Worm (Caenorhabditis elegans) whole organism, L1 larva: ENCODE measurements around the gene F41E6.8.

ENCODE experiments used
- C34B4.2 ChIP-seq: sonication (generic microtip); optimal IDR thresholded peaks from 2 replicates; lab custom pipeline; 2017; ENCODE audit warnings: mild to moderate bottlenecking, missing genetic modification characterization, missing compliant biosample characterization
- Y116A8C.19 ChIP-seq: sonication (generic microtip); optimal IDR thresholded peaks from 2 replicates; lab custom pipeline; 2016; ENCODE audit warnings: missing compliant biosample characterization, missing genetic modification characterization, borderline replicate concordance
- alr-1 ChIP-seq: fragments of 200-800 bp; sonication (Bioruptor generic); optimal IDR thresholded peaks from 2 replicates; lab custom pipeline; 2018; ENCODE audit warnings: borderline replicate concordance, mild to moderate bottlenecking, missing genetic modification characterization, missing compliant biosample characterization
- ama-1 ChIP-seq: fragments of 150-350 bp; optimal IDR thresholded peaks from 2 replicates; lab custom pipeline; 2014
- blmp-1 ChIP-seq: fragments of 150-350 bp; optimal IDR thresholded peaks from 2 replicates; lab custom pipeline; 2014; ENCODE audit warnings: missing biosample characterization, missing genetic modification characterization
- ces-1 ChIP-seq: fragments of 150-350 bp; optimal IDR thresholded peaks from 2 replicates; lab custom pipeline; 2014; ENCODE audit warnings: missing biosample characterization, missing genetic modification reagents, missing genetic modification characterization
- efl-1 ChIP-seq, 4 experiments: fragments of 150-350 bp; optimal IDR thresholded peaks in 3 of 4; peaks in 1 of 4; 1 replicate in 1 of 4; 2 replicates in 3 of 4; lab custom pipeline; 2014; ENCODE audit warnings: missing biosample characterization in 2 of 4, missing genetic modification characterization in 2 of 4, missing genetic modification reagents in 2 of 4
- egl-13 ChIP-seq: sonication (generic microtip); optimal IDR thresholded peaks from 2 replicates; lab custom pipeline; 2016; ENCODE audit warnings: missing genotype, missing genetic modification reagents, missing genetic modification characterization, missing compliant biosample characterization
- egl-27 ChIP-seq, 2 experiments: fragments of 150-350 bp in 1 of 2; sonication (generic microtip); optimal IDR thresholded peaks; 3 replicates each; lab custom pipeline; 2017 to 2018; ENCODE audit warnings: missing biosample characterization in 2 of 2, missing genetic modification characterization in 2 of 2, missing genetic modification reagents in 2 of 2
- elt-2 ChIP-seq: sonication (generic microtip); optimal IDR thresholded peaks from 2 replicates; lab custom pipeline; 2016; ENCODE audit warnings: missing genetic modification characterization, mild to moderate bottlenecking, inconsistent platforms, missing compliant biosample characterization, missing genetic modification reagents
- elt-3 ChIP-seq, 6 experiments: fragments of 150-350 bp in 1 of 6; sonication (generic microtip); optimal IDR thresholded peaks; 2 replicates each; lab custom pipeline; 2017 to 2018; ENCODE audit warnings: missing biosample characterization in 6 of 6, missing genetic modification characterization in 6 of 6, inconsistent platforms in 1 of 6
- ets-5 ChIP-seq: fragments of 200-800 bp; sonication (Bioruptor generic); IDR thresholded peaks from 2 replicates; pipeline ENCODE4 v1.3.6; 2022; ENCODE audit warnings: missing genetic modification characterization, missing compliant biosample characterization
- fkh-10 ChIP-seq: sonication (generic microtip); optimal IDR thresholded peaks from 2 replicates; lab custom pipeline; 2017; ENCODE audit warnings: missing biosample characterization, missing genetic modification reagents, missing genetic modification characterization
- fkh-4 ChIP-seq: sonication (generic microtip); optimal IDR thresholded peaks from 2 replicates; lab custom pipeline; 2016; ENCODE audit warnings: missing compliant biosample characterization, missing genetic modification characterization, borderline replicate concordance
- hlh-17 ChIP-seq: fragments of 200-800 bp; sonication (Bioruptor generic); optimal IDR thresholded peaks from 2 replicates; lab custom pipeline; 2018; ENCODE audit warnings: missing genetic modification characterization, mild to moderate bottlenecking, missing compliant biosample characterization, moderate library complexity, borderline replicate concordance
- hlh-4 ChIP-seq: sonication (generic microtip); optimal IDR thresholded peaks from 2 replicates; lab custom pipeline; 2016; ENCODE audit warnings: mild to moderate bottlenecking, missing genetic modification characterization, missing compliant biosample characterization
- hpl-2 ChIP-seq: fragments of 150-350 bp; optimal IDR thresholded peaks from 2 replicates; lab custom pipeline; 2014; ENCODE audit warnings: missing biosample characterization, missing genetic modification reagents, missing genetic modification characterization
- irx-1 ChIP-seq: sonication (generic microtip); optimal IDR thresholded peaks from 2 replicates; lab custom pipeline; 2016; ENCODE audit warnings: missing genetic modification characterization, missing compliant biosample characterization
- jun-1 ChIP-seq: fragments of 150-350 bp; optimal IDR thresholded peaks from 2 replicates; lab custom pipeline; 2014; ENCODE audit warnings: missing biosample characterization, missing genetic modification reagents, missing genetic modification characterization
- lin-13 ChIP-seq: fragments of 150-350 bp; optimal IDR thresholded peaks from 2 replicates; lab custom pipeline; 2014; ENCODE audit warnings: missing biosample characterization, missing genetic modification reagents, missing genetic modification characterization
- lin-14 ChIP-seq: fragments of 200-800 bp; sonication (Bioruptor generic); optimal IDR thresholded peaks from 2 replicates; lab custom pipeline; 2018; ENCODE audit warnings: mild to moderate bottlenecking, missing genetic modification characterization, moderate library complexity, missing compliant biosample characterization
- lir-3 ChIP-seq: sonication (generic microtip); optimal IDR thresholded peaks from 2 replicates; lab custom pipeline; 2016; ENCODE audit warnings: mild to moderate bottlenecking, missing genetic modification characterization, moderate library complexity, missing compliant biosample characterization; ENCODE audit not compliant: poor library complexity
- mef-2 ChIP-seq: fragments of 150-350 bp; optimal IDR thresholded peaks from 2 replicates; lab custom pipeline; 2014; ENCODE audit warnings: missing biosample characterization, missing genetic modification characterization
- nhr-12 ChIP-seq: sonication (generic microtip); optimal IDR thresholded peaks from 2 replicates; lab custom pipeline; 2017; ENCODE audit warnings: missing biosample characterization, missing genetic modification characterization
- nhr-20 ChIP-seq: sonication (generic microtip); optimal IDR thresholded peaks from 2 replicates; lab custom pipeline; 2016; ENCODE audit warnings: mild to moderate bottlenecking, missing genetic modification characterization, missing compliant biosample characterization
- nhr-237 ChIP-seq: fragments of 150-350 bp; optimal IDR thresholded peaks from 2 replicates; lab custom pipeline; 2014; ENCODE audit warnings: missing biosample characterization, missing genetic modification characterization
- nhr-28 ChIP-seq: fragments of 150-350 bp; optimal IDR thresholded peaks from 2 replicates; lab custom pipeline; 2014; ENCODE audit warnings: missing biosample characterization, missing genetic modification characterization
- nhr-76 ChIP-seq: sonication (generic microtip); optimal IDR thresholded peaks from 2 replicates; lab custom pipeline; 2017; ENCODE audit warnings: missing biosample characterization, missing genetic modification characterization
- nhr-85 ChIP-seq: sonication (generic microtip); peaks from one replicate; lab custom pipeline; 2016; ENCODE audit warnings: missing genetic modification characterization, inconsistent platforms, missing compliant biosample characterization
- nhr-90 ChIP-seq: sonication (generic microtip); optimal IDR thresholded peaks from 2 replicates; lab custom pipeline; 2016; ENCODE audit warnings: mild to moderate bottlenecking, missing genetic modification characterization, missing compliant biosample characterization; ENCODE audit not compliant: poor library complexity
- pag-3 ChIP-seq: sonication (generic microtip); optimal IDR thresholded peaks from 2 replicates; lab custom pipeline; 2017; ENCODE audit warnings: missing genetic modification characterization, mild to moderate bottlenecking, missing compliant biosample characterization, antibody characterized with exemption, borderline replicate concordance; ENCODE audit not compliant: insufficient read depth
- rnt-1 ChIP-seq: sonication (generic microtip); optimal IDR thresholded peaks from 2 replicates; lab custom pipeline; 2016; ENCODE audit warnings: mild to moderate bottlenecking, missing genetic modification characterization, moderate library complexity, missing compliant biosample characterization
- skn-1 ChIP-seq: fragments of 150-350 bp; optimal IDR thresholded peaks from 2 replicates; lab custom pipeline; 2014; ENCODE audit warnings: missing biosample characterization, missing genetic modification characterization
- snpc-4 ChIP-seq: fragments of 150-350 bp; optimal IDR thresholded peaks from 2 replicates; lab custom pipeline; 2014; ENCODE audit warnings: missing biosample characterization, missing genetic modification characterization
- snu-23 ChIP-seq: sonication (generic microtip); optimal IDR thresholded peaks from 2 replicates; lab custom pipeline; 2016; ENCODE audit warnings: missing genetic modification characterization, missing compliant biosample characterization
- sox-4 ChIP-seq: sonication (generic microtip); optimal IDR thresholded peaks from 2 replicates; lab custom pipeline; 2016; ENCODE audit warnings: missing genetic modification characterization, missing compliant biosample characterization
- sptf-1 ChIP-seq: fragments of 150-350 bp; optimal IDR thresholded peaks from 2 replicates; lab custom pipeline; 2014; ENCODE audit warnings: missing biosample characterization, missing genetic modification characterization
- sup-37 ChIP-seq: fragments of 200-800 bp; sonication (Bioruptor generic); optimal IDR thresholded peaks from 2 replicates; lab custom pipeline; 2018; ENCODE audit warnings: mild to moderate bottlenecking, missing genetic modification characterization, missing compliant biosample characterization
- swsn-7 ChIP-seq: sonication (generic microtip); optimal IDR thresholded peaks from 2 replicates; lab custom pipeline; 2016; ENCODE audit warnings: missing genetic modification characterization, missing compliant biosample characterization
- tbx-2 ChIP-seq: sonication (generic microtip); optimal IDR thresholded peaks from 2 replicates; lab custom pipeline; 2016; ENCODE audit warnings: missing genetic modification characterization, missing compliant biosample characterization
- unc-130 ChIP-seq: fragments of 150-350 bp; optimal IDR thresholded peaks from 2 replicates; lab custom pipeline; 2017; ENCODE audit warnings: missing biosample characterization, missing genetic modification characterization, inconsistent platforms
- unc-30 ChIP-seq: sonication (generic microtip); optimal IDR thresholded peaks from 2 replicates; lab custom pipeline; 2017; ENCODE audit warnings: missing biosample characterization, missing genetic modification characterization
- unc-98 ChIP-seq: fragments of 200-800 bp; sonication (Bioruptor generic); IDR thresholded peaks from 2 replicates; pipeline ENCODE4 v1.3.6; 2022; ENCODE audit warnings: missing genetic modification characterization, missing compliant biosample characterization
- vab-15 ChIP-seq: sonication (generic microtip); optimal IDR thresholded peaks from 2 replicates; lab custom pipeline; 2017; ENCODE audit warnings: missing genotype, mild to moderate bottlenecking, missing genetic modification characterization, missing compliant biosample characterization
- zag-1 ChIP-seq: fragments of 150-350 bp; optimal IDR thresholded peaks from 2 replicates; lab custom pipeline; 2014; ENCODE audit warnings: missing biosample characterization, missing genetic modification characterization
- zip-4 ChIP-seq: fragments of 200-800 bp; sonication (Bioruptor generic); optimal IDR thresholded peaks from 2 replicates; lab custom pipeline; 2018; ENCODE audit warnings: mild to moderate bottlenecking, missing genetic modification characterization, moderate library complexity, missing compliant biosample characterization

Gene F41E6.8

ce11 chrV:8594105-8594964, 7.0 kb downstream of the F41E6.8 start, which contains the start of gene tag-196 (continued):
- peak; percentile 12 for TF ChIP-seq nhr-20
- TF ChIP-seq irx-1: no peak
- TF ChIP-seq unc-30: no peak
- TF ChIP-seq ces-1: no peak
- peak; percentile 74 for TF ChIP-seq unc-130 (tag; lab: Kevin White, UChicago)
- TF ChIP-seq nhr-237 (tag; lab: Kevin White, UChicago): no peak
- TF ChIP-seq blmp-1 (tag; lab: Kevin White, UChicago): no peak
- no peak for TF ChIP-seq nhr-76 (tag; lab: Kevin White, UChicago)
- no peak for TF ChIP-seq sup-37 (GFP tag; lab: Kevin White, UChicago)
- no peak for TF ChIP-seq fkh-4
- TF ChIP-seq ama-1: no peak
- no peak for TF ChIP-seq snpc-4 (tag; lab: Kevin White, UChicago)
- TF ChIP-seq efl-1 (optimal IDR thresholded peaks at IDR 0.05; lab: Kevin White, UChicago): no peak
- TF ChIP-seq efl-1 (GFP tag; optimal IDR thresholded peaks at IDR 0.05 in 1 of 2; lab: Kevin White, UChicago): peak; percentile 6 to 82
- no peak for TF ChIP-seq skn-1 (tag; lab: Kevin White, UChicago)
- TF ChIP-seq sox-4 (tag; lab: Kevin White, UChicago): no peak
- TF ChIP-seq C34B4.2 (tag; lab: Kevin White, UChicago): no peak
- no peak for TF ChIP-seq egl-13 (tag; lab: Kevin White, UChicago)
- TF ChIP-seq rnt-1: peak; percentile 80
- TF ChIP-seq sptf-1: no peak
- TF ChIP-seq Y116A8C.19 (tag; lab: Kevin White, UChicago): no peak
- TF ChIP-seq jun-1 (tag; lab: Kevin White, UChicago): no peak
- TF ChIP-seq lir-3: no peak
- TF ChIP-seq hpl-2 (GFP tag; lab: Kevin White, UChicago): no peak
- TF ChIP-seq vab-15: no peak
- TF ChIP-seq unc-98 (GFP tag; lab: Robert Waterston, UW): no peak
- TF ChIP-seq snu-23: peak; percentile 8
- no peak for TF ChIP-seq hlh-17 (GFP tag; lab: Kevin White, UChicago)
- no peak for TF ChIP-seq nhr-90 (tag; lab: Kevin White, UChicago)
- no peak for TF ChIP-seq mef-2 (tag; lab: Kevin White, UChicago)
- TF ChIP-seq nhr-28 (tag; lab: Kevin White, UChicago): no peak
- TF ChIP-seq zip-4 (GFP tag; lab: Kevin White, UChicago): no peak
- TF ChIP-seq egl-27 (tag; optimal IDR thresholded peaks at IDR 0.05; lab: Kevin White, UChicago): no peak

DNA sequence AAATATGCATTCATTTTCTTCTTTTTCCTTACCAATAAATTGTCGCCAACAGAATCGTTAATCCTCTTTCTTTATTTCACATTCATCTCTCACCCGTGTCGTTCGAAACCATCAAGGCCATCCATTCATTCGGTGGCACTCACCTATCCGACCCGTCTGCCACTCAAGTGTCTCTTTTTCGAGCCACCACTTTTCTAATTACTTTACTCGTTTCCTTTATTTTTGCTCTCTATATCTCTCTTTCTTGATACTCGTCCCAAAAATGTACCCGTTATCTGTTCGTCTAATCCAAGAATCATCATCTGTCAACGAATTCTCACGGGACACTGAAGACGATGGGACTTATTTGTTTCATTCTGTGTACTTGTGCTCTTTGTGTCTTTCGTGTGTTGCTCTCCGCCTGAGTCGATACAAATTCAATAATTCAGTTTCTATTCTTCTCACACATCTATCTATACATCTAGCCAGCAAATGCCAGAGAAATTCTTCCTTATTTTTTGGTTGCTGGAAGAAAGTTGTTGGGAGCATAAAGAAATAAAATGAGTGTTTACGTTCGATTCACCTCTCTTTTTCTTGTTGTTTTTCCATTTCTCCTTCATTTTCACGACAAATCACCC, 8.5 kb downstream of the F41E6.8 start:
- TF ChIP-seq efl-1 (optimal IDR thresholded peaks at IDR 0.05; lab: Kevin White, UChicago) (no peak), efl-1 (GFP tag; optimal IDR thresholded peaks at IDR 0.05 in 1 of 2; lab: Kevin White, UChicago) (peak in 1 of 2 experiments; percentile 75), hpl-2 (GFP tag; lab: Kevin White, UChicago) (no peak), zip-4 (GFP tag; lab: Kevin White, UChicago) (no peak), swsn-7 (tag; lab: Kevin White, UChicago) (no peak), lin-13 (GFP tag; lab: Kevin White, UChicago) (no peak), blmp-1 (tag; lab: Kevin White, UChicago) (peak; percentile 23), snpc-4 (tag; lab: Kevin White, UChicago) (no peak), alr-1 (no peak), fkh-4 (no peak), mef-2 (tag; lab: Kevin White, UChicago) (no peak), elt-2 (tag; lab: Kevin White, UChicago) (no peak), irx-1 (no peak), zag-1 (no peak), ets-5 (no peak), rnt-1 (no peak), nhr-12 (tag; lab: Kevin White, UChicago) (no peak), ces-1 (no peak), unc-98 (GFP tag; lab: Robert Waterston, UW) (no peak), vab-15 (no peak), pag-3 (tag; lab: Kevin White, UChicago) (no peak), unc-30 (no peak), nhr-20 (no peak), lin-14 (GFP tag; lab: Kevin White, UChicago) (peak; percentile 38), tbx-2 (no peak), egl-27 (tag; optimal IDR thresholded peaks at IDR 0.05; lab: Kevin White, UChicago) (no peak), fkh-10 (peak; percentile 5), hlh-17 (GFP tag; lab: Kevin White, UChicago) (no peak), elt-3 (tag; optimal IDR thresholded peaks at IDR 0.05; lab: Kevin White, UChicago) (no peak), hlh-4 (tag; lab: Kevin White, UChicago) (no peak), nhr-85 (tag; lab: Kevin White, UChicago) (peak; percentile 25), nhr-28 (tag; lab: Kevin White, UChicago) (no peak)
